Worm (Caenorhabditis elegans) whole organism, young adult: ENCODE data around the gene F58A6.5.

Experiments used
- B0336.3 ChIP-seq: fragments of 200-800 bp; sonication (Bioruptor generic); IDR thresholded peaks from 2 replicates; pipeline ENCODE4 v1.3.6; 2022; ENCODE audit warnings: missing genetic modification characterization, missing compliant biosample characterization
- F49E8.2 ChIP-seq: sonication (generic microtip); optimal IDR thresholded peaks from 3 replicates; lab custom pipeline; 2017; ENCODE audit warnings: missing genetic modification characterization, mild to moderate bottlenecking, missing compliant biosample characterization, antibody characterized with exemption, moderate library complexity; ENCODE audit not compliant: insufficient read depth
- ama-1 ChIP-seq, 3 experiments: fragments of 150-350 bp in 1 of 3; sonication (generic microtip) in 2 of 3; optimal IDR thresholded peaks; 2 replicates each; lab custom pipeline; 2014 to 2018; ENCODE audit warnings: missing biosample characterization in 2 of 3, missing genetic modification characterization in 2 of 3, missing genetic modification reagents in 2 of 3
- bed-1 ChIP-seq: fragments of 200-800 bp; sonication (Bioruptor generic); IDR thresholded peaks from 2 replicates; pipeline ENCODE4 v1.3.6; 2022; ENCODE audit warnings: missing genetic modification reagents, missing genetic modification characterization, missing compliant biosample characterization
- ets-4 ChIP-seq: fragments of 200-800 bp; sonication (Bioruptor generic); optimal IDR thresholded peaks from 2 replicates; lab custom pipeline; 2018; ENCODE audit warnings: mild to moderate bottlenecking, missing genetic modification characterization, missing compliant biosample characterization
- hmg-20 ChIP-seq: fragments of 200-800 bp; sonication (Bioruptor generic); IDR thresholded peaks from 2 replicates; pipeline ENCODE4 v1.3.6; 2022; ENCODE audit warnings: missing genetic modification reagents, missing genetic modification characterization, missing compliant biosample characterization
- lsl-1 ChIP-seq: fragments of 200-800 bp; sonication (Bioruptor generic); optimal IDR thresholded peaks from 2 replicates; lab custom pipeline; 2018; ENCODE audit warnings: mild to moderate bottlenecking, missing genetic modification characterization, moderate library complexity, missing compliant biosample characterization
- nfya-2 ChIP-seq: fragments of 200-800 bp; sonication (Bioruptor generic); IDR thresholded peaks from 2 replicates; pipeline ENCODE4 v1.3.6; 2022; ENCODE audit warnings: missing genetic modification reagents, missing genetic modification characterization, missing compliant biosample characterization
- tbp1 ChIP-seq: fragments of 200-800 bp; sonication (Bioruptor generic); optimal IDR thresholded peaks from 2 replicates; lab custom pipeline; 2018; ENCODE audit warnings: mild to moderate bottlenecking, missing genetic modification characterization, missing compliant biosample characterization
- unc-62 ChIP-seq: fragments of 150-350 bp; optimal IDR thresholded peaks from 2 replicates; lab custom pipeline; 2014; ENCODE audit warnings: missing biosample characterization, missing genetic modification reagents, missing genetic modification characterization

ce11 chrII:5150829-5151228 lies 2.6 kb upstream of the F58A6.5 start, which contains the start of gene srb-16:
- TF ChIP-seq lsl-1 (no peak), B0336.3 (no peak), bed-1 (no peak), ets-4 (no peak), ama-1 (optimal IDR thresholded peaks at IDR 0.05; lab: Kevin White, UChicago) (no peak), ama-1 (GFP tag; optimal IDR thresholded peaks at IDR 0.05; lab: Kevin White, UChicago) (no peak), nfya-2 (GFP tag; lab: Robert Waterston, UW) (no peak), hmg-20 (GFP tag; lab: Robert Waterston, UW) (no peak), unc-62 (GFP tag; lab: Kevin White, UChicago) (no peak), F49E8.2 (tag; lab: Kevin White, UChicago) (no peak), tbp1 (GFP tag; lab: Kevin White, UChicago) (no peak)
